Fruit fly (Drosophila melanogaster) whole organism, wandering third instar larva: Measurements from ENCODE around the gene Ubr1.

Source experiments
- Abd-B ChIP-seq: fragments of >200 bp; optimal IDR thresholded peaks from 2 replicates; lab custom pipeline; 2017; ENCODE audit warnings: missing biosample characterization, missing genetic modification characterization
- CG9705 ChIP-seq: fragments of 200-800 bp; sonication (Bioruptor generic); optimal IDR thresholded peaks from 2 replicates; lab custom pipeline; 2018; ENCODE audit warnings: missing biosample characterization, mild to moderate bottlenecking, missing genetic modification characterization
- CrebA ChIP-seq: fragments of 200-800 bp; sonication (Bioruptor generic); optimal IDR thresholded peaks from 2 replicates; lab custom pipeline; 2016; ENCODE audit warnings: missing biosample characterization, mild to moderate bottlenecking, missing genetic modification characterization, borderline replicate concordance
- Dif ChIP-seq: fragments of 200-275, 200-300 bp; sonication (Bioruptor generic); optimal IDR thresholded peaks from 2 replicates; lab custom pipeline; 2018; ENCODE audit warnings: missing biosample characterization, missing genetic modification characterization; ENCODE audit not compliant: partially characterized antibody
- HLH106 ChIP-seq: fragments of 200-800 bp; optimal IDR thresholded peaks from 3 replicates; lab custom pipeline; 2019; ENCODE audit warnings: missing biosample characterization, mild to moderate bottlenecking, missing genetic modification characterization, moderate library complexity
- Hnf4 ChIP-seq: fragments of 200-800 bp; sonication (Bioruptor generic); optimal IDR thresholded peaks from 2 replicates; lab custom pipeline; 2016; ENCODE audit warnings: missing biosample characterization, mild to moderate bottlenecking, missing genetic modification characterization
- Hr78 ChIP-seq: fragments of >200 bp; optimal IDR thresholded peaks from 2 replicates; lab custom pipeline; 2017; ENCODE audit warnings: missing biosample characterization, missing genetic modification characterization
- Hr83 ChIP-seq: fragments of 200-300 bp; sonication (Bioruptor generic); optimal IDR thresholded peaks from 2 replicates; lab custom pipeline; 2016; ENCODE audit warnings: missing biosample characterization, mild to moderate bottlenecking, missing genetic modification characterization, moderate library complexity; ENCODE audit not compliant: poor library complexity, severe bottlenecking
- Jra ChIP-seq: sonication (Bioruptor generic); optimal IDR thresholded peaks from 2 replicates; lab custom pipeline; 2016; ENCODE audit warnings: missing biosample characterization, missing genetic modification characterization
- Mio ChIP-seq: sonication (Bioruptor generic); optimal IDR thresholded peaks from 2 replicates; lab custom pipeline; 2016; ENCODE audit warnings: missing biosample characterization, missing genetic modification characterization
- N ChIP-seq: fragments of >200 bp; optimal IDR thresholded peaks from 2 replicates; lab custom pipeline; 2018; ENCODE audit warnings: missing biosample characterization, missing external identifiers, missing genetic modification characterization
- OdsH ChIP-seq: fragments of 200-800 bp; sonication (Bioruptor generic); optimal IDR thresholded peaks from 2 replicates; lab custom pipeline; 2016; ENCODE audit warnings: missing biosample characterization, mild to moderate bottlenecking, missing genetic modification characterization
- Rel ChIP-seq, 2 experiments: fragments of 200-800 bp; sonication (Bioruptor generic) in 1 of 2; optimal IDR thresholded peaks; 2 replicates in 1 of 2; 3 replicates in 1 of 2; lab custom pipeline; 2016 to 2019; ENCODE audit warnings: mild to moderate bottlenecking in 2 of 2, missing biosample characterization in 2 of 2, missing genetic modification characterization in 2 of 2, moderate library complexity in 1 of 2
- Sp1 ChIP-seq: fragments of 200-800 bp; sonication (Bioruptor generic); optimal IDR thresholded peaks from 3 replicates; lab custom pipeline; 2019; ENCODE audit warnings: missing biosample characterization, mild to moderate bottlenecking, missing genetic modification characterization, moderate library complexity
- Vsx2 ChIP-seq: fragments of 200-300, 225-300 bp; sonication (Bioruptor generic); optimal IDR thresholded peaks from 2 replicates; lab custom pipeline; 2018; ENCODE audit warnings: missing biosample characterization, missing genetic modification characterization; ENCODE audit not compliant: partially characterized antibody
- br ChIP-seq: fragments of 200-800 bp; sonication (Bioruptor generic); optimal IDR thresholded peaks from 2 replicates; lab custom pipeline; 2016; ENCODE audit warnings: missing biosample characterization, missing genetic modification characterization
- brk ChIP-seq: fragments of 200-800 bp; sonication (Bioruptor generic); optimal IDR thresholded peaks from 2 replicates; lab custom pipeline; 2016; ENCODE audit warnings: missing biosample characterization, mild to moderate bottlenecking, missing genetic modification characterization
- dl ChIP-seq, 2 experiments: fragments of 175-275, 200-275 bp in 1 of 2; fragments of 200-275 bp in 1 of 2; sonication (Bioruptor generic); optimal IDR thresholded peaks; lab custom pipeline; 2018; ENCODE audit warnings: mild to moderate bottlenecking in 2 of 2, missing biosample characterization in 2 of 2, missing genetic modification characterization in 2 of 2, moderate library complexity in 2 of 2; ENCODE audit not compliant: partially characterized antibody in 2 of 2, insufficient read depth in 1 of 2
- dsf ChIP-seq: sonication (Bioruptor generic); optimal IDR thresholded peaks from 2 replicates; lab custom pipeline; 2016; ENCODE audit warnings: missing biosample characterization, missing genetic modification characterization, borderline replicate concordance
- ey ChIP-seq: fragments of 200-800 bp; sonication (Bioruptor generic); optimal IDR thresholded peaks from 2 replicates; lab custom pipeline; 2016; ENCODE audit warnings: missing biosample characterization, missing genetic modification characterization
- fru ChIP-seq: fragments of 200-800 bp; sonication (Bioruptor generic); optimal IDR thresholded peaks from 3 replicates; lab custom pipeline; 2016; ENCODE audit warnings: missing biosample characterization, mild to moderate bottlenecking, missing genetic modification characterization
- jim ChIP-seq: fragments of 175-275, 200-325 bp; sonication (Bioruptor generic); optimal IDR thresholded peaks from 2 replicates; lab custom pipeline; 2016; ENCODE audit warnings: missing biosample characterization, mild to moderate bottlenecking, missing genetic modification characterization
- lola ChIP-seq: fragments of >200 bp; optimal IDR thresholded peaks from 2 replicates; lab custom pipeline; 2017; ENCODE audit warnings: missing biosample characterization, missing genetic modification characterization
- psq ChIP-seq: fragments of 200-800 bp; sonication (Bioruptor generic); optimal IDR thresholded peaks from 3 replicates; lab custom pipeline; 2017; ENCODE audit warnings: missing biosample characterization, mild to moderate bottlenecking, missing genetic modification characterization, moderate library complexity
- rgr ChIP-seq: fragments of 200-800 bp; sonication (Bioruptor generic); optimal IDR thresholded peaks from 3 replicates; lab custom pipeline; 2016; ENCODE audit warnings: missing biosample characterization, mild to moderate bottlenecking, missing genetic modification characterization
- sv ChIP-seq: fragments of 200-800 bp; sonication (Bioruptor generic); optimal IDR thresholded peaks from 3 replicates; lab custom pipeline; 2016; ENCODE audit warnings: missing biosample characterization, missing genetic modification characterization
- tai ChIP-seq: sonication (Bioruptor generic); optimal IDR thresholded peaks from 2 replicates; lab custom pipeline; 2016; ENCODE audit warnings: missing biosample characterization, missing genetic modification characterization
- woc ChIP-seq: sonication (Bioruptor generic); optimal IDR thresholded peaks from 2 replicates; lab custom pipeline; 2016; ENCODE audit warnings: missing biosample characterization, mild to moderate bottlenecking, missing genetic modification characterization

Ubr1 gene

DNA sequence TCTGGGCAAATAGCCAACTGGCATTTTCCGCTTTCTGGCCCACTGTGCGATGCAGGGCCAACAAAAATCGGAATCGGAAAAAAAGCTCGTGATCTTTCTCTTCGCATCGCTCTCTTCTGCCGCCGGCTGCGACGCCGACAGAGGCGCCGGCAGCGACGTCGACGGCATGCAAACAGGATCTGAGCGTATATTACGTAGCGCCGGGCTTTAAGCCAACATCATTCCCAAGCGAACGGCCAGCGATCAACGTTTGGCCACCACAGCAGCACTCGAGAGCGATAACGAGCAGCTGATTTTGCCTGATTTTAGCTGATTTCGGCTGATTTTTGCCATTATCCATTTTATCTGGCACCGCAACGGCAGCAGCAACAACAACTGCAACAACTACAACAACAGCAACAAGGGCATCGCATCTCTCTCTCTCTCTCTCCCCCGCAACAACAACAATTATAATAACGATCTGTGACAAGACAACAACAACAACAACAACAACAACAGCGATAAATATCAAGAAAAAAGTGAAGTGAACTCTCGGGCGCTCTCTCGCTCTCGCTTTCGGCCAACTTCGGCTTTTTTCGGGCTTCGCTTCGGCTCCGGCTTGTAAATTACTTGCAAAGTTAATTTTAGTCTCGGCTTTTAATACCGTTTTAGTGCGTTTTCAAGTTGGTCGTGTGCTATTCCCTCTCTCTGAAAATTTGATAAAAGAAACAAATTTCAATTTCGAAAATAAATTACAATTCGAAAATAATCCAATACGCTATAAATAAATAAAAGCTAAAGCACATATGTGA, 55.3 kb downstream of the Ubr1 start, which contains the start of gene CG4928:
CG4928 (plus strand) TSS at position 216 of the 791 bp plus-strand sequence.
- no peak for TF ChIP-seq dl (GFP tag; optimal IDR thresholded peaks at IDR 0.05; lab: Kevin White, UChicago; ENCODE audit: insufficient read depth in 1 of 2, partially characterized antibody in 2 of 2)
- TF ChIP-seq sv, result no peak
- TF ChIP-seq Dif (GFP tag; lab: Kevin White, UChicago), result peak; percentile 16
- no peak for TF ChIP-seq brk (GFP tag; lab: Kevin White, UChicago)
- TF ChIP-seq Abd-B (GFP tag; lab: Kevin White, UChicago), result no peak
- no peak for TF ChIP-seq br (GFP tag; lab: Kevin White, UChicago)
- TF ChIP-seq Vsx2 (GFP tag; lab: Kevin White, UChicago), result no peak
- no peak for TF ChIP-seq Rel (GFP tag; optimal IDR thresholded peaks at IDR 0.05; lab: Kevin White, UChicago)
- TF ChIP-seq Rel (tag; optimal IDR thresholded peaks at IDR 0.05; lab: Kevin White, UChicago), result peak; percentile 30
- TF ChIP-seq Hr78, result no peak
- peak; percentile 46 for TF ChIP-seq fru (GFP tag; lab: Kevin White, UChicago)
- TF ChIP-seq OdsH (GFP tag; lab: Kevin White, UChicago), result no peak
- no peak for TF ChIP-seq Jra (GFP tag; lab: Kevin White, UChicago)
- TF ChIP-seq dsf (GFP tag; lab: Kevin White, UChicago), result no peak
- TF ChIP-seq psq (GFP tag; lab: Kevin White, UChicago), result no peak
- TF ChIP-seq rgr (GFP tag; lab: Kevin White, UChicago), result no peak
- no peak for TF ChIP-seq Hnf4 (GFP tag; lab: Kevin White, UChicago)
- TF ChIP-seq woc (GFP tag; lab: Kevin White, UChicago), result no peak
- TF ChIP-seq Mio (GFP tag; lab: Kevin White, UChicago), result no peak
- no peak for TF ChIP-seq HLH106 (tag; lab: Kevin White, UChicago)
- no peak for TF ChIP-seq CrebA (GFP tag; lab: Kevin White, UChicago)

DNA sequence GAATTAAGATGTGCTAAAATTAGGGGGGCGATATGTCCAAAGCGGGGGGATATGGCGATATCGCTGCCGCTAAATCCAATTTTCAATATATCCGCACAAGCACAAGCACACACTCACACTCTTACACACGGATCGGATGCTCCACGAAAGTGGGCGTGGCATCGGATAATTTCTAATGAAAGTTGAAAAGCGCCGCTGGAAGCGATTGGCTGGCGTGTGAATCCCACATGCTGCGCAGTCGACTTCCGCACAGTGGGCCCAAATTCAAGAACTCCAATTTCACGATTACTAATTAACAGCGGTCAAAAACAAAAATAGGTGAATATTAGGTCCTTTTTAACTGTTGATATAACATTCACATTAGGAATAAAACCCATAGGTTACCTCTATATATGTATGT, 56.5 kb downstream of the Ubr1 start:
- TF ChIP-seq Rel (GFP tag; optimal IDR thresholded peaks at IDR 0.05; lab: Kevin White, UChicago) (no peak), Rel (tag; optimal IDR thresholded peaks at IDR 0.05; lab: Kevin White, UChicago) (peak; percentile 92), N (GFP tag; lab: Kevin White, UChicago) (no peak)

DNA sequence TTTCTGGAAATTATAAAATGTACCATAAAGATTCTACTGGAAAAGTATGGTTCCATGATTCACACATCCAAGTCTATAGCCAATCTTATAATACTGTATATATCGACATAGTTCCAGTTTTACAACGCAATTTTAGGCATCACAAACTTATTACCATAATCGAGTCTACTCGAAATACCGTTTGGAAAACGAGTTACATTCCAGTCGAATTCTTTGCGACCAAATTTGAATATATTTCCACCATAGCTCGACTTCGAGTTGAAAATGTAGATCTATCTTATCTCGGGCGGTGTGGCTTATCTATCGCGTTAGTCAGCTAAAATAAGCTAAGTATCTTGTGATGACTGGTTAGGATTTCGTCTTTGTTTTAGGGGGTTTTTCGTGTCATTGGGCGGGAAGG, 58.6 kb downstream of the Ubr1 start:
- TF ChIP-seq Rel (GFP tag; optimal IDR thresholded peaks at IDR 0.05; lab: Kevin White, UChicago), result no peak
- peak; percentile 80 for TF ChIP-seq Rel (tag; optimal IDR thresholded peaks at IDR 0.05; lab: Kevin White, UChicago)
- no peak for TF ChIP-seq tai (GFP tag; lab: Kevin White, UChicago)

DNA sequence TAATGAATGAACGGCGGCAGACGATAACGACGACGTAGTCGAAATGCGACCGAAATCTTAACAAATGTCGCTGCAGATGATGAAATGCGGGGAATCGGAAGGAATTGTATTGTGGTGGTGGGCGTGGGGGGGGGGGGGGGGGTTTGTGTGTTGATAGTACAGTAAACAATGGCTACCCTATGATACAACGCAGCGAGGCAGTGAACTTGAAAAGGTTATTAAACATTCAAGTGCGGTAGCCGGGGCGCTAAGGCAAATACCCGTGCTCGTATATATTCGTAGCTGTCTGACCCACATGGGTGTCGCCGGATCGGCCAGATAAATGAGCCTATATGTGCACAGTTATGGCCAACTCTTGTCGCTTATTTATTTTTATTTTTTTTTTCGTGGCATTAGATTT, 59.2 kb downstream of the Ubr1 start:
- TF ChIP-seq lola (GFP tag; lab: Kevin White, UChicago) (no peak), Rel (GFP tag; optimal IDR thresholded peaks at IDR 0.05; lab: Kevin White, UChicago) (no peak), Rel (tag; optimal IDR thresholded peaks at IDR 0.05; lab: Kevin White, UChicago) (peak; percentile 44), Sp1 (GFP tag; lab: Kevin White, UChicago) (no peak), CrebA (GFP tag; lab: Kevin White, UChicago) (no peak), Vsx2 (GFP tag; lab: Kevin White, UChicago) (no peak)

DNA sequence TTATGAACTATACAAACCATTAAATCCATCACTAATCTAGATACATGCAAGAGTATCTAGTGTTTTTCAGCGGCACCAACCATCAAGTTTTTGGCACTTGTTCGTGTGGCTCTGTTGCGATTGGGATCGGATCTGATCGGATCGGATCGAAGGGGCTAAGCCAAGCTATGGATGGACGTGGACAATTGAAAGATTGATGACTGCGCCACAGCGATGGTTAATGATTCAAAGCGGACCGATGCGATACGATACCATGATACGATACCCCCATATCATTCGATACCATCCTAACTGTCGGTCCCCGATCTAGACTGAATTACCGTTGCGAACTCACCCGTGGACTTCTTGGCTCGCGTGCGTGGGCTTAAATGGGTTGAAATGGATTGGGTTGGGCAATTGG, 60.8 kb downstream of the Ubr1 start:
- no peak for TF ChIP-seq CG9705
- no peak for TF ChIP-seq Rel (GFP tag; optimal IDR thresholded peaks at IDR 0.05; lab: Kevin White, UChicago)
- TF ChIP-seq Rel (tag; optimal IDR thresholded peaks at IDR 0.05; lab: Kevin White, UChicago), result no peak
- TF ChIP-seq ey (GFP tag; lab: Kevin White, UChicago), result no peak
- TF ChIP-seq Hr83 (GFP tag; lab: Kevin White, UChicago), result no peak
- no peak for TF ChIP-seq jim
- no peak for TF ChIP-seq Sp1 (GFP tag; lab: Kevin White, UChicago)
